Worm (Caenorhabditis elegans) whole organism, mixed stage, embryonic: ENCODE measurements around the gene Y39G8B.2.

Experiments
- blmp-1 ChIP-seq: fragments of 150-350 bp; optimal IDR thresholded peaks from 2 replicates; lab custom pipeline; 2014; ENCODE audit warnings: missing biosample characterization, missing genetic modification characterization
- ceh-83 ChIP-seq: fragments of 200-800 bp; sonication (Bioruptor generic); optimal IDR thresholded peaks from 2 replicates; lab custom pipeline; 2018; ENCODE audit warnings: mild to moderate bottlenecking, missing genetic modification characterization, missing compliant biosample characterization
- elt-1 ChIP-seq: sonication (generic microtip); optimal IDR thresholded peaks from 2 replicates; lab custom pipeline; 2017; ENCODE audit warnings: missing genetic modification characterization, mild to moderate bottlenecking, missing compliant biosample characterization, antibody characterized with exemption, moderate library complexity, borderline replicate concordance; ENCODE audit not compliant: insufficient read depth
- lin-13 ChIP-seq: fragments of 150-350 bp; optimal IDR thresholded peaks from 2 replicates; lab custom pipeline; 2014; ENCODE audit warnings: missing biosample characterization, missing genetic modification characterization
- mab-5 ChIP-seq: fragments of 150-350 bp; optimal IDR thresholded peaks from 2 replicates; lab custom pipeline; 2014; ENCODE audit warnings: missing biosample characterization, missing genetic modification characterization
- mep-1 ChIP-seq: fragments of 150-350 bp; optimal IDR thresholded peaks from 2 replicates; lab custom pipeline; 2017; ENCODE audit warnings: missing biosample characterization, missing genetic modification reagents, missing genetic modification characterization, inconsistent platforms
- pha-4 ChIP-seq: fragments of 150-350 bp; optimal IDR thresholded peaks from 2 replicates; lab custom pipeline; 2018; ENCODE audit warnings: missing biosample characterization, missing genetic modification reagents, missing genetic modification characterization
- ztf-11 ChIP-seq: fragments of 150-350 bp; optimal IDR thresholded peaks from 2 replicates; lab custom pipeline; 2014; ENCODE audit warnings: missing biosample characterization, missing genetic modification characterization

ce11 chrII:13939531-13939930 is 36.5 kb downstream of the Y39G8B.2 start, which contains the start of gene W07G1.1:
- TF ChIP-seq elt-1 (tag; lab: Kevin White, UChicago) (no peak), mab-5 (tag; lab: Kevin White, UChicago) (no peak), mep-1 (tag; lab: Kevin White, UChicago) (no peak), blmp-1 (tag; lab: Kevin White, UChicago) (no peak), lin-13 (no peak), ztf-11 (no peak), ceh-83 (GFP tag; lab: Kevin White, UChicago) (no peak), pha-4 (tag; lab: Kevin White, UChicago) (no peak)
